Worm (Caenorhabditis elegans) whole organism, midembryonic: ENCODE data around the gene Y82E9BR.5.

Experiments used
- T22C8.4 ChIP-seq: fragments of 200-800 bp; sonication (Bioruptor generic); IDR thresholded peaks from 2 replicates; pipeline ENCODE4 v1.3.6; 2022; ENCODE audit warnings: missing genetic modification characterization, missing compliant biosample characterization
- cog-1 ChIP-seq: sonication (generic microtip); optimal IDR thresholded peaks from 2 replicates; lab custom pipeline; 2016; ENCODE audit warnings: missing genetic modification characterization, missing compliant biosample characterization
- flt-1 ChIP-seq: fragments of 200-800 bp; sonication (Bioruptor generic); IDR thresholded peaks from 2 replicates; pipeline ENCODE4 v1.3.6; 2022; ENCODE audit warnings: missing genetic modification characterization, missing compliant biosample characterization
- klf-2 ChIP-seq: fragments of 200-800 bp; sonication (Bioruptor generic); conservative IDR thresholded peaks from 2 replicates; pipeline ENCODE4 v1.3.6; 2022; ENCODE audit warnings: missing genetic modification reagents, missing genetic modification characterization, missing compliant biosample characterization
- med-1 ChIP-seq: sonication (generic microtip); optimal IDR thresholded peaks from 2 replicates; lab custom pipeline; 2017; ENCODE audit warnings: missing genetic modification characterization, mild to moderate bottlenecking, missing compliant biosample characterization, antibody characterized with exemption, missing genetic modification reagents; ENCODE audit not compliant: insufficient read depth
- ref-1 ChIP-seq: fragments of 200-800 bp; sonication (Bioruptor generic); conservative IDR thresholded peaks from 2 replicates; pipeline ENCODE4 v1.3.6; 2022; ENCODE audit warnings: missing genetic modification reagents, missing genetic modification characterization, missing compliant biosample characterization
- tab-1 ChIP-seq: fragments of 200-800 bp; sonication (Bioruptor generic); IDR thresholded peaks from 2 replicates; pipeline ENCODE4 v1.3.6; 2022; ENCODE audit warnings: missing genetic modification characterization, missing compliant biosample characterization
- ztf-23 ChIP-seq: fragments of 200-800 bp; sonication (Bioruptor generic); IDR thresholded peaks from 2 replicates; pipeline ENCODE4 v1.3.6; 2022; ENCODE audit warnings: missing genetic modification reagents, missing genetic modification characterization, missing compliant biosample characterization
- ztf-29 ChIP-seq: fragments of 200-800 bp; sonication (Bioruptor generic); IDR thresholded peaks from 2 replicates; pipeline ENCODE4 v1.3.6; 2022; ENCODE audit warnings: missing genetic modification reagents, missing genetic modification characterization, missing compliant biosample characterization

Y82E9BR.5 gene

ce11 chrIII:1384694-1385093, 524 bp downstream of the Y82E9BR.5 start:
- TF ChIP-seq cog-1 (tag; lab: Kevin White, UChicago) = no peak
- no peak for TF ChIP-seq tab-1 (GFP tag; lab: Robert Waterston, UW)
- TF ChIP-seq ztf-23 (GFP tag; lab: Robert Waterston, UW) = no peak
- no peak for TF ChIP-seq ztf-29 (GFP tag; lab: Robert Waterston, UW)
- no peak for TF ChIP-seq T22C8.4 (GFP tag; lab: Robert Waterston, UW)
- TF ChIP-seq med-1 (GFP tag; lab: Kevin White, UChicago) = no peak
- no peak for TF ChIP-seq klf-2 (GFP tag; lab: Robert Waterston, UW)
- no peak for TF ChIP-seq ref-1
- TF ChIP-seq flt-1 = no peak

- TF ChIP-seq klf-2 (GFP tag; lab: Robert Waterston, UW) = no peak
- no peak for TF ChIP-seq ztf-29 (GFP tag; lab: Robert Waterston, UW)
- no peak for TF ChIP-seq cog-1 (tag; lab: Kevin White, UChicago)
- TF ChIP-seq tab-1 (GFP tag; lab: Robert Waterston, UW) = no peak
- TF ChIP-seq ztf-23 (GFP tag; lab: Robert Waterston, UW) = no peak
- TF ChIP-seq flt-1 = no peak
- no peak for TF ChIP-seq med-1 (GFP tag; lab: Kevin White, UChicago)
- TF ChIP-seq T22C8.4 (GFP tag; lab: Robert Waterston, UW) = no peak
- TF ChIP-seq ref-1 = no peak
These were observed 4.3 kb downstream of the Y82E9BR.5 start, which contains the start of gene pals-20 for ce11 chrIII:1388274-1389058. Gene pals-20 (minus strand): TSS chrIII:1388324.

ce11 chrIII:1389988-1390387, 5.8 kb downstream of the Y82E9BR.5 start:
- TF ChIP-seq ztf-23 (GFP tag; lab: Robert Waterston, UW) (no peak), med-1 (GFP tag; lab: Kevin White, UChicago) (no peak), tab-1 (GFP tag; lab: Robert Waterston, UW) (no peak), ztf-29 (GFP tag; lab: Robert Waterston, UW) (no peak), cog-1 (tag; lab: Kevin White, UChicago) (no peak), klf-2 (GFP tag; lab: Robert Waterston, UW) (no peak), flt-1 (no peak), ref-1 (no peak), T22C8.4 (GFP tag; lab: Robert Waterston, UW) (no peak)

ce11 chrIII:1391752-1392151, 7.6 kb downstream of the Y82E9BR.5 start, which contains the start of gene pals-17:
Gene pals-17 (minus strand): TSS chrIII:1391852.
- TF ChIP-seq tab-1 (GFP tag; lab: Robert Waterston, UW) (no peak), cog-1 (tag; lab: Kevin White, UChicago) (no peak), klf-2 (GFP tag; lab: Robert Waterston, UW) (no peak), T22C8.4 (GFP tag; lab: Robert Waterston, UW) (no peak)

- TF ChIP-seq ztf-29 (GFP tag; lab: Robert Waterston, UW) = no peak
- no peak for TF ChIP-seq ztf-23 (GFP tag; lab: Robert Waterston, UW)
- TF ChIP-seq ref-1 = no peak
- no peak for TF ChIP-seq tab-1 (GFP tag; lab: Robert Waterston, UW)
- TF ChIP-seq cog-1 (tag; lab: Kevin White, UChicago) = no peak
- no peak for TF ChIP-seq T22C8.4 (GFP tag; lab: Robert Waterston, UW)
- TF ChIP-seq med-1 (GFP tag; lab: Kevin White, UChicago) = no peak
- TF ChIP-seq klf-2 (GFP tag; lab: Robert Waterston, UW) = no peak
- TF ChIP-seq flt-1 = no peak
These were observed 8.6 kb downstream of the Y82E9BR.5 start for ce11 chrIII:1392763-1393162.

- TF ChIP-seq ztf-23 (GFP tag; lab: Robert Waterston, UW) (no peak), ztf-29 (GFP tag; lab: Robert Waterston, UW) (no peak)
These were observed 11.2 kb downstream of the Y82E9BR.5 start for ce11 chrIII:1395355-1395754.

- TF ChIP-seq T22C8.4 (GFP tag; lab: Robert Waterston, UW) = no peak
These were observed 14.0 kb downstream of the Y82E9BR.5 start for ce11 chrIII:1398183-1398582.

ce11 chrIII:1399670-1400069, 15.5 kb downstream of the Y82E9BR.5 start, which contains the start of gene pals-16:
Gene pals-16 (plus strand): TSS chrIII:1399970.
- TF ChIP-seq flt-1 (no peak), cog-1 (tag; lab: Kevin White, UChicago) (no peak), klf-2 (GFP tag; lab: Robert Waterston, UW) (no peak), ref-1 (no peak), T22C8.4 (GFP tag; lab: Robert Waterston, UW) (no peak), med-1 (GFP tag; lab: Kevin White, UChicago) (no peak), ztf-23 (GFP tag; lab: Robert Waterston, UW) (no peak), tab-1 (GFP tag; lab: Robert Waterston, UW) (no peak), ztf-29 (GFP tag; lab: Robert Waterston, UW) (no peak)

ce11 chrIII:1401497-1401990, 17.4 kb downstream of the Y82E9BR.5 start, which contains the start of gene pals-19:
Gene pals-19 (plus strand): TSS chrIII:1401940.
- TF ChIP-seq klf-2 (GFP tag; lab: Robert Waterston, UW) = no peak
- no peak for TF ChIP-seq ref-1
- no peak for TF ChIP-seq ztf-23 (GFP tag; lab: Robert Waterston, UW)
- TF ChIP-seq flt-1 = no peak
- TF ChIP-seq med-1 (GFP tag; lab: Kevin White, UChicago) = no peak
- no peak for TF ChIP-seq cog-1 (tag; lab: Kevin White, UChicago)

ce11 chrIII:1403108-1403507, 18.9 kb downstream of the Y82E9BR.5 start, which contains the start of gene pals-18:
Gene pals-18 (plus strand): TSS chrIII:1403408.
- TF ChIP-seq ref-1 = no peak
- no peak for TF ChIP-seq ztf-23 (GFP tag; lab: Robert Waterston, UW)
- no peak for TF ChIP-seq med-1 (GFP tag; lab: Kevin White, UChicago)
- no peak for TF ChIP-seq flt-1
- TF ChIP-seq cog-1 (tag; lab: Kevin White, UChicago) = no peak
- no peak for TF ChIP-seq klf-2 (GFP tag; lab: Robert Waterston, UW)
- TF ChIP-seq ztf-29 (GFP tag; lab: Robert Waterston, UW) = no peak
- TF ChIP-seq T22C8.4 (GFP tag; lab: Robert Waterston, UW) = no peak
